Fruit fly (Drosophila melanogaster) whole organism, prepupa: ENCODE measurements around the gene CG2865.

Source experiments
- Blimp-1 ChIP-seq: fragments of 200-800 bp; sonication (Bioruptor generic); optimal IDR thresholded peaks from 3 replicates; lab custom pipeline; 2017; ENCODE audit warnings: missing biosample characterization, missing genetic modification characterization, mild to moderate bottlenecking, moderate library complexity, missing genetic modification reagents
- CG15336 ChIP-seq: fragments of 200-800 bp; sonication (Bioruptor generic); IDR thresholded peaks from 2 replicates; pipeline ENCODE4 v1.3.6; 2022; ENCODE audit warnings: missing biosample characterization, missing genetic modification characterization
- CG16779 ChIP-seq: fragments of 200-800 bp; sonication (Bioruptor generic); optimal IDR thresholded peaks from 3 replicates; lab custom pipeline; 2017; ENCODE audit warnings: missing biosample characterization, mild to moderate bottlenecking, missing genetic modification characterization
- CG3919 ChIP-seq: fragments of 200-800 bp; sonication (Bioruptor generic); optimal IDR thresholded peaks from 3 replicates; lab custom pipeline; 2016; ENCODE audit warnings: missing biosample characterization, missing genetic modification characterization
- CG6163 ChIP-seq: fragments of 200-800 bp; sonication (Bioruptor generic); IDR thresholded peaks from 3 replicates; pipeline ENCODE4 v1.3.6; 2022; ENCODE audit warnings: missing biosample characterization, missing genetic modification characterization
- CG6276 ChIP-seq: fragments of 200-800 bp; sonication (Bioruptor generic); optimal IDR thresholded peaks from 2 replicates; lab custom pipeline; 2017; ENCODE audit warnings: missing biosample characterization, mild to moderate bottlenecking, missing genetic modification characterization
- CG7368 ChIP-seq: fragments of 200-800 bp; sonication (Bioruptor generic); optimal IDR thresholded peaks from 3 replicates; lab custom pipeline; 2016; ENCODE audit warnings: missing biosample characterization, missing genetic modification characterization
- OdsH ChIP-seq: fragments of 200-800 bp; sonication (Bioruptor generic); optimal IDR thresholded peaks from 3 replicates; lab custom pipeline; 2016; ENCODE audit warnings: missing biosample characterization, missing genetic modification characterization
- achi ChIP-seq: fragments of 200-800 bp; sonication (Bioruptor generic); optimal IDR thresholded peaks from 3 replicates; lab custom pipeline; 2016; ENCODE audit warnings: missing biosample characterization, missing genetic modification characterization
- acj6 ChIP-seq: fragments of 200-800 bp; sonication (Bioruptor generic); optimal IDR thresholded peaks from 3 replicates; lab custom pipeline; 2016; ENCODE audit warnings: missing biosample characterization, missing genetic modification characterization
- salr ChIP-seq, 2 experiments: fragments of 200-800 bp; sonication (Bioruptor generic); optimal IDR thresholded peaks; 3 replicates each; lab custom pipeline; 2016 to 2018; ENCODE audit warnings: missing biosample characterization in 2 of 2, missing genetic modification characterization in 2 of 2, mild to moderate bottlenecking in 1 of 2

dm6 chrX:2302875-2303274 lies 9.7 kb upstream of the CG2865 start:
- TF ChIP-seq CG7368 (GFP tag; lab: Kevin White, UChicago) (no peak), OdsH (GFP tag; lab: Kevin White, UChicago) (no peak), salr (GFP tag; optimal IDR thresholded peaks at IDR 0.05; lab: Kevin White, UChicago) (no peak), acj6 (GFP tag; lab: Kevin White, UChicago) (no peak), CG3919 (no peak), CG15336 (GFP tag; lab: Robert Waterston, UW) (no peak), Blimp-1 (GFP tag; lab: Kevin White, UChicago) (no peak), CG6163 (GFP tag; lab: Robert Waterston, UW) (no peak), CG16779 (tag; lab: Kevin White, UChicago) (no peak), CG6276 (GFP tag; lab: Kevin White, UChicago) (no peak), achi (no peak)
